Fruit fly (Drosophila melanogaster) whole organism, embryonic: Measurements from ENCODE around the gene CG10866.

Experiments
- CG31365 ChIP-seq: fragments of 200-800 bp; sonication (Bioruptor generic); optimal IDR thresholded peaks from 2 replicates; lab custom pipeline; 2018; ENCODE audit warnings: missing biosample characterization, mild to moderate bottlenecking, missing genetic modification characterization
- ems ChIP-seq: fragments of 200-800 bp; sonication (Bioruptor generic); optimal IDR thresholded peaks from 3 replicates; lab custom pipeline; 2016; ENCODE audit warnings: missing biosample characterization, missing genetic modification characterization

DNA sequence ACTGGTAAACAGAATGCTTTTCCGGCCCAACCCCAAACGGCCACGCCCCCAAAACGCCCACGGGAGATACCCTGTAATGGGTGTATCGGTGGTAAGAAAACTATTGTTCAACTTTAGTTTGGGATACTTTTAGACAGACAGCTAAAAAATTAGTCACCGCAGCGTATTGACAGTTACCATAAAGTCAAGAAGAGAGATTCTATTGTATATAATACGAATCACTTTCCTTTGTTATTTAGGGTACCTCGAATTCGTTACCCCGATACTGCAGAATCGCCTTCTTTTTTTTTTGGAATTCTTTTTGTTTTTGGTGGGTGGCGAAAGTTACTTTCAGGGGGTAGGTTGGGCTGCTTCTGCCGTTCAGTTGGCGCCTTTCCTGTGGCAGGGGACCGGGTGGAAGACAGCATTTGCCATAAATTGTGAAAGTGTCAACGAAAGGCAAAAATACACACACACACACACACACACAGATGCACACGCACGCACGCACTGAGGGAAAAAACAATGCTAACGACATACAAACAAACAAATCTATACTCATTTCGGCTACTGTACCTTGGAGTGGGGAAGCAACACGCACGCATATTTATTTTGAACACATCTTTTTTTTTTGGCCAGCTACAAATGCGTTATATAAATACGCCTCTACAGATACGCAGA is 32.7 kb upstream of the CG10866 start:
- TF ChIP-seq ems (GFP tag; lab: Kevin White, UChicago), result no peak
- TF ChIP-seq CG31365 (tag; lab: Kevin White, UChicago), result no peak
